Fruit fly (Drosophila melanogaster) whole organism, embryonic: ENCODE results near the gene fzy.
A peak's percentile ranks its signal among the peaks of the same experiment; 100 is the strongest.

ENCODE experiments used
- Asciz ChIP-seq: fragments of 200-800 bp; sonication (Bioruptor generic); optimal IDR thresholded peaks from 2 replicates; lab custom pipeline; 2017; ENCODE audit warnings: missing biosample characterization, mild to moderate bottlenecking, missing genetic modification characterization, missing genetic modification reagents
- Awh ChIP-seq: fragments of 200-800 bp; sonication (Bioruptor generic); IDR thresholded peaks from 2 replicates; pipeline ENCODE4, ENCODE4 v1.3.6; 2022; ENCODE audit warnings: missing biosample characterization, missing genetic modification characterization
- C15 ChIP-seq: fragments of 200-800 bp; sonication (Bioruptor generic); IDR thresholded peaks from 3 replicates; pipeline ENCODE4 v1.3.6; 2022; ENCODE audit warnings: missing biosample characterization, missing genetic modification characterization
- CG11093 ChIP-seq: fragments of 200-800 bp; sonication (Bioruptor generic); IDR thresholded peaks from 3 replicates; pipeline ENCODE4 v1.3.6; 2022; ENCODE audit warnings: missing biosample characterization, missing genetic modification characterization
- CG12219 ChIP-seq: fragments of 200-800 bp; sonication (Bioruptor generic); optimal IDR thresholded peaks from 3 replicates; lab custom pipeline; 2018; ENCODE audit warnings: missing biosample characterization, mild to moderate bottlenecking, missing genetic modification characterization
- CG1647 ChIP-seq: fragments of 200-800 bp; sonication (Bioruptor generic); optimal IDR thresholded peaks from 3 replicates; lab custom pipeline; 2016; ENCODE audit warnings: missing biosample characterization, missing genetic modification characterization
- CG17802 ChIP-seq: fragments of 200-800 bp; sonication (Bioruptor generic); optimal IDR thresholded peaks from 2 replicates; lab custom pipeline; 2018; ENCODE audit warnings: missing biosample characterization, mild to moderate bottlenecking, missing genetic modification characterization, moderate library complexity
- CG18011 ChIP-seq: fragments of 200-800 bp; sonication (Bioruptor generic); optimal IDR thresholded peaks from 2 replicates; lab custom pipeline; 2017; ENCODE audit warnings: missing biosample characterization, missing genetic modification characterization, mild to moderate bottlenecking, moderate library complexity, missing genotype
- CG2875 ChIP-seq: fragments of 200-800 bp; sonication (Bioruptor generic); optimal IDR thresholded peaks from 2 replicates; lab custom pipeline; 2017; ENCODE audit warnings: missing biosample characterization, mild to moderate bottlenecking, missing genetic modification characterization, missing genetic modification reagents
- CG31224 ChIP-seq: fragments of 200-800 bp; sonication (Bioruptor generic); IDR thresholded peaks from 2 replicates; pipeline ENCODE4 v1.3.6; 2022; ENCODE audit warnings: missing biosample characterization, missing genetic modification characterization
- CG3281 ChIP-seq: fragments of 200-800 bp; sonication (Bioruptor generic); optimal IDR thresholded peaks from 3 replicates; lab custom pipeline; 2017; ENCODE audit warnings: missing biosample characterization, mild to moderate bottlenecking, missing genetic modification characterization
- CG6175 ChIP-seq: fragments of 200-800 bp; sonication (Bioruptor generic); IDR thresholded peaks from 3 replicates; pipeline ENCODE4 v1.3.6; 2022; ENCODE audit warnings: missing biosample characterization, missing genetic modification characterization
- CG7839 ChIP-seq: fragments of 200-800 bp; sonication (Bioruptor generic); optimal IDR thresholded peaks from 3 replicates; lab custom pipeline; 2018; ENCODE audit warnings: missing biosample characterization, mild to moderate bottlenecking, missing genetic modification characterization, moderate library complexity
- CG7987 ChIP-seq: fragments of 200-800 bp; sonication (Bioruptor generic); optimal IDR thresholded peaks from 2 replicates; lab custom pipeline; 2018; ENCODE audit warnings: missing biosample characterization, mild to moderate bottlenecking, missing genetic modification characterization, moderate library complexity
- CG8290 ChIP-seq, 3 experiments: fragments of 200-800 bp; sonication (Bioruptor generic); optimal IDR thresholded peaks; 2 replicates each; lab custom pipeline; 2016 to 2019; ENCODE audit warnings: missing biosample characterization in 3 of 3, missing genetic modification characterization in 3 of 3, mild to moderate bottlenecking in 2 of 3, moderate library complexity in 1 of 3
- CG9817 ChIP-seq: fragments of 200-800 bp; sonication (Bioruptor generic); optimal IDR thresholded peaks from 2 replicates; lab custom pipeline; 2018; ENCODE audit warnings: missing biosample characterization, mild to moderate bottlenecking, missing genetic modification characterization, moderate library complexity
- Chrac-16 ChIP-seq: fragments of 200-800 bp; sonication (Bioruptor generic); optimal IDR thresholded peaks from 3 replicates; lab custom pipeline; 2016; ENCODE audit warnings: missing biosample characterization, missing genetic modification characterization
- Eip74EF ChIP-seq, 2 experiments: fragments of 200-800 bp in 1 of 2; fragments of >200 bp in 1 of 2; sonication (Bioruptor generic) in 1 of 2; optimal IDR thresholded peaks; 2 replicates each; lab custom pipeline; 2017 to 2019; ENCODE audit warnings: missing biosample characterization in 2 of 2, missing genetic modification characterization in 2 of 2, mild to moderate bottlenecking in 1 of 2, moderate library complexity in 1 of 2
- Fer2 ChIP-seq: fragments of 200-800 bp; sonication (Bioruptor generic); optimal IDR thresholded peaks from 2 replicates; lab custom pipeline; 2018; ENCODE audit warnings: missing biosample characterization, mild to moderate bottlenecking, missing genetic modification characterization, moderate library complexity
- Fer3 ChIP-seq: fragments of 200-800 bp; sonication (Bioruptor generic); optimal IDR thresholded peaks from 2 replicates; lab custom pipeline; 2018; ENCODE audit warnings: missing biosample characterization, mild to moderate bottlenecking, missing genetic modification characterization, moderate library complexity
- GATAe ChIP-seq: fragments of 200-800 bp; sonication (Bioruptor generic); conservative IDR thresholded peaks from 2 replicates; pipeline ENCODE4 v1.3.6; 2022; ENCODE audit warnings: missing biosample characterization, missing genetic modification characterization
- Lim3 ChIP-seq: fragments of 200-800 bp; sonication (Bioruptor generic); IDR thresholded peaks from 2 replicates; pipeline ENCODE4 v1.3.6; 2022; ENCODE audit warnings: missing biosample characterization, missing genetic modification characterization
- Oli ChIP-seq: fragments of 200-800 bp; sonication (Bioruptor generic); optimal IDR thresholded peaks from 2 replicates; lab custom pipeline; 2018; ENCODE audit warnings: missing biosample characterization, mild to moderate bottlenecking, missing genetic modification characterization, moderate library complexity
- Scr ChIP-seq: fragments of 200-800 bp; sonication (Bioruptor generic); IDR thresholded peaks from 2 replicates; pipeline ENCODE4 v1.3.6; 2022; ENCODE audit warnings: missing biosample characterization, missing genetic modification characterization; ENCODE audit not compliant: partially characterized antibody
- Ssrp ChIP-seq: fragments of 200-800 bp; sonication (Bioruptor generic); optimal IDR thresholded peaks from 2 replicates; lab custom pipeline; 2018; ENCODE audit warnings: missing biosample characterization, mild to moderate bottlenecking, missing genetic modification characterization, moderate library complexity
- Taf1 ChIP-seq: fragments of 200-800 bp; sonication (Bioruptor generic); IDR thresholded peaks from 2 replicates; pipeline ENCODE4 v1.3.6; 2022; ENCODE audit warnings: missing biosample characterization, missing genetic modification characterization
- Vsx1 ChIP-seq: fragments of 200-800 bp; sonication (Bioruptor generic); optimal IDR thresholded peaks from 2 replicates; lab custom pipeline; 2017; ENCODE audit warnings: missing biosample characterization, mild to moderate bottlenecking, missing genetic modification characterization, missing genetic modification reagents
- ara ChIP-seq: fragments of 200-800 bp; sonication (Bioruptor generic); IDR thresholded peaks from 2 replicates; pipeline ENCODE4 v1.3.6; 2022; ENCODE audit warnings: missing biosample characterization, missing genetic modification characterization
- ash1 ChIP-seq: fragments of 200-800 bp; sonication (Bioruptor generic); optimal IDR thresholded peaks from 2 replicates; lab custom pipeline; 2018; ENCODE audit warnings: missing biosample characterization, mild to moderate bottlenecking, missing genetic modification characterization
- bcd ChIP-seq: fragments of 200-800 bp; sonication (Bioruptor generic); optimal IDR thresholded peaks from 2 replicates; lab custom pipeline; 2017; ENCODE audit warnings: missing biosample characterization, mild to moderate bottlenecking, missing genetic modification characterization
- cas ChIP-seq: fragments of 200-800 bp; sonication (Bioruptor generic); IDR thresholded peaks from 2 replicates; pipeline ENCODE4 v1.3.6; 2022; ENCODE audit warnings: missing biosample characterization, missing genetic modification characterization
- cwo ChIP-seq: fragments of 200-800 bp; sonication (Bioruptor generic); optimal IDR thresholded peaks from 3 replicates; lab custom pipeline; 2017; ENCODE audit warnings: missing biosample characterization, missing genetic modification characterization, mild to moderate bottlenecking, moderate library complexity, missing genetic modification reagents
- da ChIP-seq: fragments of 200-800 bp; sonication (Bioruptor generic); optimal IDR thresholded peaks from 2 replicates; lab custom pipeline; 2016; ENCODE audit warnings: missing biosample characterization, missing genetic modification characterization
- danr ChIP-seq: fragments of 200-800 bp; sonication (Bioruptor generic); IDR thresholded peaks from 2 replicates; pipeline ENCODE4 v1.3.6; 2022; ENCODE audit warnings: missing biosample characterization, missing genetic modification characterization
- dysf ChIP-seq: fragments of 200-800 bp; sonication (Bioruptor generic); IDR thresholded peaks from 3 replicates; pipeline ENCODE4 v1.3.6; 2022; ENCODE audit warnings: missing biosample characterization, missing genetic modification characterization
- ewg ChIP-seq: fragments of 200-800 bp; sonication (Bioruptor generic); optimal IDR thresholded peaks from 3 replicates; lab custom pipeline; 2017; ENCODE audit warnings: mild to moderate bottlenecking, missing biosample characterization, missing genetic modification reagents, missing genetic modification characterization
- ham ChIP-seq: fragments of 200-800 bp; sonication (Bioruptor generic); IDR thresholded peaks from 2 replicates; pipeline ENCODE4 v1.3.6; 2022; ENCODE audit warnings: missing biosample characterization, missing genetic modification characterization
- lab ChIP-seq: fragments of 200-800 bp; sonication (Bioruptor generic); optimal IDR thresholded peaks from 3 replicates; lab custom pipeline; 2017; ENCODE audit warnings: missing biosample characterization, missing genetic modification characterization, mild to moderate bottlenecking, moderate library complexity, missing genetic modification reagents
- lbe ChIP-seq: fragments of 200-800 bp; sonication (Bioruptor generic); optimal IDR thresholded peaks from 2 replicates; lab custom pipeline; 2016; ENCODE audit warnings: missing biosample characterization, mild to moderate bottlenecking, missing genetic modification characterization
- phol ChIP-seq: fragments of 200-800 bp; sonication (Bioruptor generic); optimal IDR thresholded peaks from 3 replicates; lab custom pipeline; 2018; ENCODE audit warnings: missing biosample characterization, mild to moderate bottlenecking, missing genetic modification characterization, moderate library complexity
- repo ChIP-seq: fragments of 200-800 bp; sonication (Bioruptor generic); optimal IDR thresholded peaks from 2 replicates; lab custom pipeline; 2016; ENCODE audit warnings: missing biosample characterization, missing genetic modification characterization
- sd ChIP-seq: fragments of 200-800 bp; sonication (Bioruptor generic); optimal IDR thresholded peaks from 3 replicates; lab custom pipeline; 2018; ENCODE audit warnings: missing biosample characterization, mild to moderate bottlenecking, missing genetic modification characterization, moderate library complexity
- sna ChIP-seq: fragments of 200-800 bp; sonication (Bioruptor generic); IDR thresholded peaks from 2 replicates; pipeline ENCODE4 v1.3.6; 2022; ENCODE audit warnings: missing biosample characterization, missing genetic modification characterization; ENCODE audit not compliant: partially characterized antibody
- stwl ChIP-seq: fragments of 200-800 bp; sonication (Bioruptor generic); optimal IDR thresholded peaks from 3 replicates; lab custom pipeline; 2018; ENCODE audit warnings: missing biosample characterization, mild to moderate bottlenecking, missing genetic modification characterization, moderate library complexity
- tap ChIP-seq: fragments of 200-800 bp; optimal IDR thresholded peaks from 3 replicates; lab custom pipeline; 2019; ENCODE audit warnings: missing biosample characterization, mild to moderate bottlenecking, missing genetic modification characterization, moderate library complexity
- usp ChIP-seq: fragments of >200 bp; optimal IDR thresholded peaks from 2 replicates; lab custom pipeline; 2017; ENCODE audit warnings: missing biosample characterization, missing genetic modification characterization
- wek ChIP-seq: fragments of 200-800 bp; sonication (Bioruptor generic); optimal IDR thresholded peaks from 3 replicates; lab custom pipeline; 2018; ENCODE audit warnings: missing biosample characterization, mild to moderate bottlenecking, missing genetic modification characterization, moderate library complexity

The fzy gene

dm6 chr2L:16299466-16300311 is 11.1 kb upstream of the fzy start, which contains the start of the genes heix and CG17328 (continued):
- TF ChIP-seq Awh (GFP tag; lab: Robert Waterston, UW) (0 out of 2 replicates have a peak, but pooled peaks have one; percentile 12), Ssrp (tag; lab: Kevin White, UChicago) (peak; percentile 66), Vsx1 (GFP tag; lab: Kevin White, UChicago) (no peak), repo (GFP tag; lab: Kevin White, UChicago) (no peak), ham (no peak; the same call in 1 of the 2 replicates), ara (peak; percentile 48; the same call in 1 of the 2 replicates), Oli (no peak), C15 (GFP tag; lab: Robert Waterston, UW) (0 out of 3 replicates have a peak, but pooled peaks have one; percentile 15), sd (tag; lab: Kevin White, UChicago) (peak; percentile 6), CG6175 (GFP tag; lab: Robert Waterston, UW) (no peak), CG31224 (peak; percentile 44; the same call in 1 of the 2 replicates), CG1647 (GFP tag; lab: Kevin White, UChicago) (no peak), CG2875 (no peak), phol (tag; lab: Kevin White, UChicago) (peak; percentile 79), Chrac-16 (GFP tag; lab: Kevin White, UChicago) (peak; percentile 81), Scr (GFP tag; lab: Robert Waterston, UW) (no peak), sna (GFP tag; lab: Robert Waterston, UW) (no peak), CG18011 (GFP tag; lab: Kevin White, UChicago) (peak; percentile 24), cas (GFP tag; lab: Robert Waterston, UW) (no peak), danr (GFP tag; lab: Robert Waterston, UW) (0 out of 2 replicates have a peak, but pooled peaks have one; percentile 18), dysf (peak; percentile 82), Eip74EF (GFP tag; optimal IDR thresholded peaks at IDR 0.05; lab: Kevin White, UChicago) (no peak), CG7987 (GFP tag; lab: Kevin White, UChicago) (no peak), bcd (peak; percentile 74), Fer3 (tag; lab: Kevin White, UChicago) (peak; percentile 78), CG8290 (GFP tag; optimal IDR thresholded peaks at IDR 0.05; lab: Kevin White, UChicago) (peak; percentile 36), CG8290 (tag; optimal IDR thresholded peaks at IDR 0.05; lab: Kevin White, UChicago) (peak in 1 of 2 experiments; percentile 2), CG11093 (GFP tag; lab: Robert Waterston, UW) (peak; percentile 61; the same call in 2 of the 3 replicates), CG17802 (tag; lab: Kevin White, UChicago) (peak; percentile 24), Fer2 (tag; lab: Kevin White, UChicago) (peak; percentile 75), CG12219 (peak; percentile 44), CG9817 (tag; lab: Kevin White, UChicago) (peak; percentile 79), lab (GFP tag; lab: Kevin White, UChicago) (no peak), usp (GFP tag; lab: Kevin White, UChicago) (no peak), cwo (no peak), Taf1 (GFP tag; lab: Robert Waterston, UW) (peak; percentile 69; the same call in 1 of the 2 replicates), CG3281 (GFP tag; lab: Kevin White, UChicago) (peak; percentile 72), da (no peak), ewg (GFP tag; lab: Kevin White, UChicago) (peak; percentile 48), tap (no peak), ash1 (GFP tag; lab: Kevin White, UChicago) (no peak), Lim3 (no peak), stwl (tag; lab: Kevin White, UChicago) (peak; percentile 46), GATAe (GFP tag; lab: Robert Waterston, UW) (no peak), CG7839 (tag; lab: Kevin White, UChicago) (peak; percentile 78), lbe (GFP tag; lab: Kevin White, UChicago) (peak; percentile 7), wek (GFP tag; lab: Kevin White, UChicago) (no peak), Asciz (GFP tag; lab: Kevin White, UChicago) (no peak)
